Worm (Caenorhabditis elegans): ENCODE data around the gene nspg-4.

Gene nspg-4

DNA sequence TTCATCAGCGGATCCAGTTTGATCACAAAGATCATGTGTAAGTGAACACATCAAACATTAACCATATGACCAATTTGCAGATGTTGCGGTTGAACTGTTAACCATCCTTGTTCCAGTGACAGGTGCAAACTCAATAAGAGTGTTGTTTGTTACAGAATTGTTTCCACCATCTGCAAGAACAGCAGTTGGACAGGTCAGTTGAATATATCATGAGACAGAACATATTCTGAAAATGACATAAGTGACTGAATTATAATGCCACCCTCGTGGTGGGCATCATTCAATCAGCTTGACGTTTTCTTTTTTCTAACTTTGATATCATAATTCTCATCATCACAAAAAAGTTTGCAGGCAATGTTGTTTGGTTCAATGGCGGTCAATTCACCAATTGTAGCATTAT is 49.6 kb downstream of the nspg-4 start:
- no peak for TF ChIP-seq ztf-4 (tag; optimal IDR thresholded peaks at IDR 0.05)
- no peak for TF ChIP-seq ceh-16 (tag; optimal IDR thresholded peaks at IDR 0.05)
- no peak for TF ChIP-seq lin-39 (tag; optimal IDR thresholded peaks at IDR 0.05)
- no peak for TF ChIP-seq nhr-12 (tag; optimal IDR thresholded peaks at IDR 0.05)
- no peak for TF ChIP-seq zag-1 (tag; optimal IDR thresholded peaks at IDR 0.05)
- TF ChIP-seq mbf-1 (tag; optimal IDR thresholded peaks at IDR 0.05), result no peak
- no peak for TF ChIP-seq peb-1 (tag; optimal IDR thresholded peaks at IDR 0.05)
- TF ChIP-seq nhr-77 (tag; optimal IDR thresholded peaks at IDR 0.05), result no peak
- no peak for TF ChIP-seq unc-55 (GFP tag; optimal IDR thresholded peaks at IDR 0.05)

Measured in whole organism, L2 larva.